Worm (Caenorhabditis elegans): ENCODE results near the gene K08C7.6.

Gene K08C7.6

DNA sequence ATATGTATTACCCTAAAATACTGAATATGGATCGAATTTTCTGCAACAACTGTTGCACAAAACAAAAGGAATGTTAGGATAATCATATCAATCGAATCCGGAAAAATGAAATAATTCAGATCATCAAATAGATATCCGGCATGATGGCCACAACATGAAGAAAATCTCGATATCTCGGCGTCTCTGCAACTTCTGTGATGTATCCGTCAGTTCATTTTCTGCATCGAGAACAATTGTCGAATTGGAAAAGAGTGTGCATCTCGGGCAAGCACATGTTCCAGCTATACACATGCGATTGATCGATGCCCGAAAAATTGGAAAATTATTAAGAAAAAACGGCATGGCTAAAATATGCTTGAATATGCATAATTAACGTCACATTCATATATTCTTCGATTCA is at the start of gene K08C7.6, which contains the start of gene R102.1:
K08C7.6 (minus strand) TSS at position 101 of the 400 bp plus-strand sequence.
R102.1 (plus strand) TSS at position 291 of the 400 bp plus-strand sequence.
- TF ChIP-seq tab-1 (GFP tag; IDR thresholded peaks at IDR 0.05) (no peak), cog-1 (tag; optimal IDR thresholded peaks at IDR 0.05) (no peak), klf-2 (GFP tag; conservative IDR thresholded peaks at IDR 0.05) (no peak), flt-1 (GFP tag; IDR thresholded peaks at IDR 0.05) (no peak), T22C8.4 (GFP tag; IDR thresholded peaks at IDR 0.05) (no peak), med-1 (GFP tag; optimal IDR thresholded peaks at IDR 0.05; ENCODE audit: insufficient read depth) (no peak), ztf-29 (GFP tag; IDR thresholded peaks at IDR 0.05) (no peak), ztf-23 (GFP tag; IDR thresholded peaks at IDR 0.05) (no peak), ref-1 (GFP tag; conservative IDR thresholded peaks at IDR 0.05) (no peak)

ce11 chrIV:10734527-10735436 is 49.1 kb upstream of the K08C7.6 start, which contains the start of the genes orc-5 and cyb-1:
TSS of gene orc-5 (minus strand) at chrIV:10734588.
TSS of gene cyb-1 (plus strand) at chrIV:10735216.
- TF ChIP-seq flt-1 (GFP tag; IDR thresholded peaks at IDR 0.05) (no peak), ztf-29 (GFP tag; IDR thresholded peaks at IDR 0.05) (no peak), ztf-23 (GFP tag; IDR thresholded peaks at IDR 0.05) (no peak), T22C8.4 (GFP tag; IDR thresholded peaks at IDR 0.05) (peak; percentile 68), tab-1 (GFP tag; IDR thresholded peaks at IDR 0.05) (no peak)

DNA sequence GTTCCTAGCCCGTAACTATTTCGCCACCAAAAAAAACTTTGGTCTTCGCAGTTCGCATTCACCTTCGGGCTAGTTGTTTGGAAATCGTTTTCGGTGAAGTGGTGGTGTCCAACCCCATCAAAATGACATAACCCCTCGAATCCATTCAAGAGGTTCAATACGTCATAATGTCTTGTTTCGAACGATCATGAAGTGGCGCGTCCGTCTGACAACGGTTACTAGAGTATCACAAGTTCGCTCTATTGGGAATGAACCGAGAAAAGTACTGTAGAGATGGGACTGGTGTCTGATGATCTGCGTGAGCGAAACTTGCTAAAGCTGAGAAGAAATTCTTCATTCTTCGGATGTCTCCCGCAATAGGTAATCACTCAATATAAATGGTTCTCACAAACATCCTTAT is 42.1 kb upstream of the K08C7.6 start, which contains the start of gene ZC168.2:
ZC168.2 (plus strand) TSS at position 301 of the 400 bp plus-strand sequence.
- TF ChIP-seq tab-1 (GFP tag; IDR thresholded peaks at IDR 0.05): no peak
- no peak for TF ChIP-seq T22C8.4 (GFP tag; IDR thresholded peaks at IDR 0.05)
- no peak for TF ChIP-seq ztf-23 (GFP tag; IDR thresholded peaks at IDR 0.05)
- TF ChIP-seq klf-2 (GFP tag; conservative IDR thresholded peaks at IDR 0.05): no peak
- no peak for TF ChIP-seq cog-1 (tag; optimal IDR thresholded peaks at IDR 0.05)
- TF ChIP-seq med-1 (GFP tag; optimal IDR thresholded peaks at IDR 0.05; ENCODE audit: insufficient read depth): no peak
- TF ChIP-seq ztf-29 (GFP tag; IDR thresholded peaks at IDR 0.05): no peak
- no peak for TF ChIP-seq flt-1 (GFP tag; IDR thresholded peaks at IDR 0.05)
- TF ChIP-seq ref-1 (GFP tag; conservative IDR thresholded peaks at IDR 0.05): no peak

DNA sequence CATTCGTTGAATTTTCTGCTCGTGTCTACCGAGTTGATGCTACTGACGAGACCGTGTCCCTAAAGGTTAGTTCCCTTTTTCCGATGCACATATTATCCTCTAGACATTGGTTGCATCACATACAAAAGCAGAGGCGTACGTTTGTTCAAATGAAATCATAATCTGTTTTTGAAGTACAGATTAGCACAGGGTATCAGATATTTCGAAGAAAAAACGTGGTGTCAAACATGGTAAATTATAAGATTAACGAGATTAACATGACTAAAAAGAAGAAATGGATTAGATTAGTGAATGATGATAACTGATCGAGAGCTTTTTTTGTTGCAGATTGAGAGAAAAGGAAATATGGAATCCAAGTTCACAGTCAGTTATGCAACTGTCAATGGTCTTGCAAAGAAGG is 33.2 kb upstream of the K08C7.6 start:
- TF ChIP-seq flt-1 (GFP tag; IDR thresholded peaks at IDR 0.05): no peak
- no peak for TF ChIP-seq ztf-29 (GFP tag; IDR thresholded peaks at IDR 0.05)
- no peak for TF ChIP-seq cog-1 (tag; optimal IDR thresholded peaks at IDR 0.05)
- no peak for TF ChIP-seq T22C8.4 (GFP tag; IDR thresholded peaks at IDR 0.05)
- no peak for TF ChIP-seq klf-2 (GFP tag; conservative IDR thresholded peaks at IDR 0.05)
- no peak for TF ChIP-seq med-1 (GFP tag; optimal IDR thresholded peaks at IDR 0.05; ENCODE audit: insufficient read depth)
- TF ChIP-seq tab-1 (GFP tag; IDR thresholded peaks at IDR 0.05): no peak
- no peak for TF ChIP-seq ztf-23 (GFP tag; IDR thresholded peaks at IDR 0.05)

DNA sequence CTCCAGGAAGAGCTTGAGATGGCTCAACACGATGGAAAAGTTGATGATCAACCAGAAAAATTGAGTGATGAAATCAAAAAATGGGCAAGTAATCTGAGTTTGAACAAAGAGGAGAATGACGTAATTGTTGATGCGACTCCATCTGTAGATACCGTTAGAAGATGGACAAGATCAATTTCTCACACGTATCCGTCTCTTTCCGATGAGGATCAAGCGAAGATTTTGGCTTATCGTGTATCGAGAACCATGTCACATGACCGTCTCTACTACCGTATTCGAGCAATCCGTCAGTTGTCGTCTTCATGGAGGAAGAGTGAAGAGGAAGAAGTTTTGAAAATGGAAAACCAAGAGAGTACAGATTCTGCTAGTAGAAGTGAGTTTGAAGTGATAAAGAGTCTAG is 32.4 kb upstream of the K08C7.6 start:
- TF ChIP-seq ztf-23 (GFP tag; IDR thresholded peaks at IDR 0.05): no peak
- no peak for TF ChIP-seq cog-1 (tag; optimal IDR thresholded peaks at IDR 0.05)
- no peak for TF ChIP-seq flt-1 (GFP tag; IDR thresholded peaks at IDR 0.05)
- no peak for TF ChIP-seq tab-1 (GFP tag; IDR thresholded peaks at IDR 0.05)
- TF ChIP-seq ref-1 (GFP tag; conservative IDR thresholded peaks at IDR 0.05): no peak
- TF ChIP-seq T22C8.4 (GFP tag; IDR thresholded peaks at IDR 0.05): no peak
- no peak for TF ChIP-seq ztf-29 (GFP tag; IDR thresholded peaks at IDR 0.05)
- TF ChIP-seq klf-2 (GFP tag; conservative IDR thresholded peaks at IDR 0.05): no peak
- no peak for TF ChIP-seq med-1 (GFP tag; optimal IDR thresholded peaks at IDR 0.05; ENCODE audit: insufficient read depth)

ce11 chrIV:10716348-10716747 is 30.7 kb upstream of the K08C7.6 start, which contains the start of gene ncx-3:
TSS of gene ncx-3 (plus strand) at chrIV:10716648.
- no peak for TF ChIP-seq ztf-23 (GFP tag; IDR thresholded peaks at IDR 0.05)
- no peak for TF ChIP-seq ref-1 (GFP tag; conservative IDR thresholded peaks at IDR 0.05)
- no peak for TF ChIP-seq med-1 (GFP tag; optimal IDR thresholded peaks at IDR 0.05; ENCODE audit: insufficient read depth)
- TF ChIP-seq ztf-29 (GFP tag; IDR thresholded peaks at IDR 0.05): no peak
- no peak for TF ChIP-seq tab-1 (GFP tag; IDR thresholded peaks at IDR 0.05)
- no peak for TF ChIP-seq cog-1 (tag; optimal IDR thresholded peaks at IDR 0.05)
- no peak for TF ChIP-seq flt-1 (GFP tag; IDR thresholded peaks at IDR 0.05)
- no peak for TF ChIP-seq klf-2 (GFP tag; conservative IDR thresholded peaks at IDR 0.05)
- no peak for TF ChIP-seq T22C8.4 (GFP tag; IDR thresholded peaks at IDR 0.05)

ce11 chrIV:10714594-10714993 is 28.9 kb upstream of the K08C7.6 start:
- no peak for TF ChIP-seq klf-2 (GFP tag; conservative IDR thresholded peaks at IDR 0.05)
- no peak for TF ChIP-seq ztf-29 (GFP tag; IDR thresholded peaks at IDR 0.05)

DNA sequence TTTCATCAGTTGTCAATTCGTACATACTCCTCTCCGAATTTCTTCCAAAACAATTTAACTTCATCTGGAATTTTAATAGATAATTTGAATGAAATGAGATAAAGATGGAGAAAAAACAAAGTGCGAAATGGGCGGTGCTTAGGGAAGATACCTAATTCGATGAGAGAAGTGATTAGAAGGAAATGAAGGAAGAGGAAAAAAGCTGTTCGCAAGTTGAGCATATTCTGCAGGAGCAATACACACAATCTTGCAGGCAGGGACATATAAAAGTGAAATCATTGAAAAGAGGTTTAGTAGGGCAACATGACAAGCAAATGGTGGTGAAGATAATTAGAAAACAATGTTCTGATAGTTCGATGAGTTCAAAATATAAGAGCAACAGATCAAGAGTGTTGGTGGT is 26.1 kb upstream of the K08C7.6 start, which contains the start of gene glb-21:
glb-21 (minus strand) TSS at position 66 of the 400 bp plus-strand sequence.
- no peak for TF ChIP-seq ztf-23 (GFP tag; IDR thresholded peaks at IDR 0.05)
- no peak for TF ChIP-seq ref-1 (GFP tag; conservative IDR thresholded peaks at IDR 0.05)
- no peak for TF ChIP-seq med-1 (GFP tag; optimal IDR thresholded peaks at IDR 0.05; ENCODE audit: insufficient read depth)
- TF ChIP-seq tab-1 (GFP tag; IDR thresholded peaks at IDR 0.05): no peak
- TF ChIP-seq T22C8.4 (GFP tag; IDR thresholded peaks at IDR 0.05): no peak
- no peak for TF ChIP-seq klf-2 (GFP tag; conservative IDR thresholded peaks at IDR 0.05)
- TF ChIP-seq flt-1 (GFP tag; IDR thresholded peaks at IDR 0.05): no peak
- no peak for TF ChIP-seq cog-1 (tag; optimal IDR thresholded peaks at IDR 0.05)

ce11 chrIV:10706090-10706489 is 20.4 kb upstream of the K08C7.6 start, which contains the start of gene R102.6:
TSS of gene R102.6 (minus strand) at chrIV:10706190.
- TF ChIP-seq T22C8.4 (GFP tag; IDR thresholded peaks at IDR 0.05) (no peak), cog-1 (tag; optimal IDR thresholded peaks at IDR 0.05) (no peak), ref-1 (GFP tag; conservative IDR thresholded peaks at IDR 0.05) (no peak), flt-1 (GFP tag; IDR thresholded peaks at IDR 0.05) (no peak), tab-1 (GFP tag; IDR thresholded peaks at IDR 0.05) (no peak)
